Worm (Caenorhabditis elegans) whole organism, early embryonic: ENCODE results near the gene T07D4.5.

Experiments used
- ama-1 ChIP-seq: fragments of 150-350 bp; optimal IDR thresholded peaks from 2 replicates; lab custom pipeline; 2014
- ceh-36 ChIP-seq: sonication (generic microtip); optimal IDR thresholded peaks from 2 replicates; lab custom pipeline; 2016; ENCODE audit warnings: missing genetic modification characterization, inconsistent platforms, missing compliant biosample characterization
- hmbx-1 ChIP-seq: sonication (generic microtip); optimal IDR thresholded peaks from 2 replicates; lab custom pipeline; 2016; ENCODE audit warnings: mild to moderate bottlenecking, missing genetic modification characterization, missing compliant biosample characterization
- hnd-1 ChIP-seq: sonication (generic microtip); optimal IDR thresholded peaks from 2 replicates; lab custom pipeline; 2016; ENCODE audit warnings: missing genetic modification characterization, missing compliant biosample characterization
- pes-1 ChIP-seq: fragments of 200-800 bp; sonication (Bioruptor generic); IDR thresholded peaks from 2 replicates; pipeline ENCODE4 v1.3.6; 2022; ENCODE audit warnings: missing genetic modification reagents, missing genetic modification characterization, missing compliant biosample characterization
- sea-1 ChIP-seq: fragments of 200-800 bp; sonication (Bioruptor generic); conservative IDR thresholded peaks from 2 replicates; pipeline ENCODE4 v1.3.6; 2022; ENCODE audit warnings: missing genetic modification characterization, missing compliant biosample characterization

DNA sequence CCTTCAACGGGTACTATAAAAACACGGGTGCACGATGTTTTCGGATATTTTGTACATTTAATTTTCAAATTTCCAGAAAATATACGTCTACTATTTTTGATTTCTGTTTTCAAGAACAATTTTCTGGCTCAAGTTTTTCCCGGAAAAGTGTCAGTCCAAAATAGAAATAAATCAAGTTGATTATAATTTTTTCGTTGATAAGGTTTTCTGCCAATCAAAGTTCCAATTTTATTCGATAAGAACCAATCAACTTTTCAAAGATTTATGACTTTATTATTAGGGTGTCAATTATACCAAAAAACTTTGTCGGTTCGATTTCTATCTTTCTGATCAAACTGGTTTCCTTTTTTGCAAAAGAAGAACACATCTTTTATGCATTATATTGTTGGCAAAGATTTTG, 30.5 kb upstream of the T07D4.5 start:
- TF ChIP-seq sea-1 (GFP tag; lab: Robert Waterston, UW): no peak
- TF ChIP-seq pes-1 (GFP tag; lab: Robert Waterston, UW): no peak
- TF ChIP-seq hnd-1 (tag; lab: Kevin White, UChicago): no peak
- TF ChIP-seq ama-1 (lab: Kevin White, UChicago): no peak
- TF ChIP-seq hmbx-1 (tag; lab: Kevin White, UChicago): no peak
- no peak for TF ChIP-seq ceh-36
